Worm (Caenorhabditis elegans): ENCODE results near the gene sftd-3.

DNA sequence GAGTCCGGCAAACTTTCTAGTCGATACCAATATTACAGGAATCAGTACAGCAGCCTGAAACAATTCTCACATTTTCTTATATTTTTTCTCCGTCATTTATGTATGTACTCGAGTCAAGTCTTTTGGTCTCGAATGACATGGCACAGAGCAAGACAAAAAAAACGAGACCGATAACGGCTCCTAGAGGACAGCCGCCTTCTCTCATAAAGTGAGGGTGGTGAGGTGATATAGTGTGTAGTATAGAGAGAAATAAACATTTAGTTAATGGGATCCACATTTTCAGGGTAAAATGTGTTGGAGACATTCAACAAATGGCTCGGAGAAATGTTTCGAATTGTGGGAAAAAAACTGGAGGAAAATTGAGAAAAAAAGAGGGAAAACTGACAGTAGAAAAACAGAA lies 1.7 kb downstream of the sftd-3 start:
- TF ChIP-seq flt-1 (GFP tag; IDR thresholded peaks at IDR 0.05) (no peak), cog-1 (tag; optimal IDR thresholded peaks at IDR 0.05) (no peak), ztf-29 (GFP tag; IDR thresholded peaks at IDR 0.05) (no peak)

Data from whole organism, midembryonic.